Fruit fly (Drosophila melanogaster): Measurements from ENCODE around the gene kay.
A peak's percentile ranks its signal among the peaks of the same experiment; 100 is the strongest.

DNA sequence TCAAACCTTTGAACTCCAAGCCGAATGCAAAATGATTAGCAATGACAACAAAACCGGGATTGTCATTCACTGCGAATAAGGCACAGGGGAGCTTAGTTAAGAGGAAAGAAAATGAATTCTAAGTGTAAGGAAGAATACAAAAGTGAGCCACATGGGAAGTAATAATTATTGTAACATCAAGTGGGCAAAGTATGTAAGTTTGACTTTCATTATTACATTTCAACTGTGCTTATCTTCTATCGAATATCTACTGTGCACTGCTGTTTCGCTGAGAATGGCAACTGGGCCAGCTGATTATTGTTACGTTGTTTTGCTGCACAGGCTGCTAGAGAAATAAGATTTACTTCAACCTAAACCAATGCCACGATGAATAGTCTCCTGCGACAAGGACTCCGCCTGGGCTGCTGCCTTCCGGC is 29.1 kb upstream of the kay start, which contains the start of the genes CG7601 and CIA30:
- TF ChIP-seq CG9139 (GFP tag; optimal IDR thresholded peaks at IDR 0.05) (peak; percentile 98), Met (GFP tag; optimal IDR thresholded peaks at IDR 0.05) (peak; percentile 99), CG3032 (tag; optimal IDR thresholded peaks at IDR 0.05) (peak; percentile 99), eg (GFP tag; IDR thresholded peaks at IDR 0.05) (peak; percentile 100), vri (GFP tag; optimal IDR thresholded peaks at IDR 0.05) (peak; percentile 98), lz (GFP tag; optimal IDR thresholded peaks at IDR 0.05) (peak; percentile 99), CG7368 (GFP tag; optimal IDR thresholded peaks at IDR 0.05) (peak; percentile 99)

Measured in whole organism, prepupa.